Fruit fly (Drosophila melanogaster): ENCODE data around the gene Ctr1A.

The Ctr1A gene

dm6 chrX:6656626-6657558 is 4.6 kb upstream of the Ctr1A start:
- TF ChIP-seq Hr96 (GFP tag; optimal IDR thresholded peaks at IDR 0.05) (no peak), CG5204 (GFP tag; optimal IDR thresholded peaks at IDR 0.05) (peak; percentile 23), CG11617 (GFP tag; optimal IDR thresholded peaks at IDR 0.05) (peak; percentile 28), toe (GFP tag; optimal IDR thresholded peaks at IDR 0.05) (no peak), pad (GFP tag; optimal IDR thresholded peaks at IDR 0.05) (peak; percentile 36), CG7101 (tag; optimal IDR thresholded peaks at IDR 0.05) (peak; percentile 69), cnc (optimal IDR thresholded peaks at IDR 0.05) (peak in 1 of 2 experiments; percentile 28), tj (GFP tag; optimal IDR thresholded peaks at IDR 0.05) (peak; percentile 92), Mnt (GFP tag; optimal IDR thresholded peaks at IDR 0.05) (peak; percentile 16), CG7045 (GFP tag; optimal IDR thresholded peaks at IDR 0.05) (peak; percentile 14), Crg-1 (GFP tag; optimal IDR thresholded peaks at IDR 0.05) (no peak), bab1 (GFP tag; optimal IDR thresholded peaks at IDR 0.05) (peak; percentile 73), CG1620 (GFP tag; optimal IDR thresholded peaks at IDR 0.05) (no peak), CG12768 (GFP tag; optimal IDR thresholded peaks at IDR 0.05) (peak; percentile 24), Clk (GFP tag; optimal IDR thresholded peaks at IDR 0.05) (no peak), CG33017 (tag; optimal IDR thresholded peaks at IDR 0.05) (peak; percentile 71), kay (GFP tag; ENCODE audit: borderline replicate concordance) (peak; percentile 74), ovo (GFP tag; optimal IDR thresholded peaks at IDR 0.05) (no peak), CG14711 (tag; optimal IDR thresholded peaks at IDR 0.05) (peak; percentile 59), cic (GFP tag; optimal IDR thresholded peaks at IDR 0.05) (no peak)

dm6 chrX:6659919-6660318 is 1.5 kb upstream of the Ctr1A start:
- TF ChIP-seq Mnt (GFP tag; optimal IDR thresholded peaks at IDR 0.05), result no peak
- no peak for TF ChIP-seq CG7101 (tag; optimal IDR thresholded peaks at IDR 0.05)
- no peak for TF ChIP-seq cic (GFP tag; optimal IDR thresholded peaks at IDR 0.05)
- TF ChIP-seq CG12768 (GFP tag; optimal IDR thresholded peaks at IDR 0.05), result no peak
- TF ChIP-seq CG1620 (GFP tag; optimal IDR thresholded peaks at IDR 0.05), result no peak
- TF ChIP-seq cnc (optimal IDR thresholded peaks at IDR 0.05), result no peak
- TF ChIP-seq CG11617 (GFP tag; optimal IDR thresholded peaks at IDR 0.05), result no peak
- no peak for TF ChIP-seq Hr96 (GFP tag; optimal IDR thresholded peaks at IDR 0.05)
- TF ChIP-seq kay (GFP tag; ENCODE audit: borderline replicate concordance), result no peak

dm6 chrX:6661880-6662279 is 433 bp downstream of the Ctr1A start:
- TF ChIP-seq Hr96 (GFP tag; optimal IDR thresholded peaks at IDR 0.05), result no peak
- TF ChIP-seq tj (GFP tag; optimal IDR thresholded peaks at IDR 0.05), result peak; percentile 67

- TF ChIP-seq ovo (GFP tag; optimal IDR thresholded peaks at IDR 0.05), result peak; percentile 74
- no peak for TF ChIP-seq CG1620 (GFP tag; optimal IDR thresholded peaks at IDR 0.05)
- TF ChIP-seq Hr96 (GFP tag; optimal IDR thresholded peaks at IDR 0.05), result no peak
- peak; percentile 43 for TF ChIP-seq kay (GFP tag; ENCODE audit: borderline replicate concordance)
- no peak for TF ChIP-seq CG33017 (tag; optimal IDR thresholded peaks at IDR 0.05)
- peak; percentile 73 for TF ChIP-seq pad (GFP tag; optimal IDR thresholded peaks at IDR 0.05)
Measured at dm6 chrX:6662378-6662777, 931 bp downstream of the Ctr1A start.

- TF ChIP-seq CG5204 (GFP tag; optimal IDR thresholded peaks at IDR 0.05) (no peak), CG7045 (GFP tag; optimal IDR thresholded peaks at IDR 0.05) (no peak), cnc (optimal IDR thresholded peaks at IDR 0.05) (no peak), CG14711 (tag; optimal IDR thresholded peaks at IDR 0.05) (no peak), kay (GFP tag; ENCODE audit: borderline replicate concordance) (no peak), cic (GFP tag; optimal IDR thresholded peaks at IDR 0.05) (no peak), pad (GFP tag; optimal IDR thresholded peaks at IDR 0.05) (no peak), toe (GFP tag; optimal IDR thresholded peaks at IDR 0.05) (no peak), Hr96 (GFP tag; optimal IDR thresholded peaks at IDR 0.05) (no peak), CG33017 (tag; optimal IDR thresholded peaks at IDR 0.05) (no peak), Mnt (GFP tag; optimal IDR thresholded peaks at IDR 0.05) (no peak), Clk (GFP tag; optimal IDR thresholded peaks at IDR 0.05) (no peak), bab1 (GFP tag; optimal IDR thresholded peaks at IDR 0.05) (no peak), Crg-1 (GFP tag; optimal IDR thresholded peaks at IDR 0.05) (no peak), CG7101 (tag; optimal IDR thresholded peaks at IDR 0.05) (no peak), CG12768 (GFP tag; optimal IDR thresholded peaks at IDR 0.05) (no peak)
Measured at dm6 chrX:6662876-6663551, 1.6 kb downstream of the Ctr1A start.

- TF ChIP-seq kay (GFP tag; ENCODE audit: borderline replicate concordance), result no peak
- no peak for TF ChIP-seq pad (GFP tag; optimal IDR thresholded peaks at IDR 0.05)
- TF ChIP-seq CG33017 (tag; optimal IDR thresholded peaks at IDR 0.05), result no peak
- TF ChIP-seq tj (GFP tag; optimal IDR thresholded peaks at IDR 0.05), result peak; percentile 3
Measured at dm6 chrX:6663976-6664375, 2.5 kb downstream of the Ctr1A start.

Measured in whole organism, adult.